Fruit fly (Drosophila melanogaster): ENCODE results near the gene Clp.

Clp gene

DNA sequence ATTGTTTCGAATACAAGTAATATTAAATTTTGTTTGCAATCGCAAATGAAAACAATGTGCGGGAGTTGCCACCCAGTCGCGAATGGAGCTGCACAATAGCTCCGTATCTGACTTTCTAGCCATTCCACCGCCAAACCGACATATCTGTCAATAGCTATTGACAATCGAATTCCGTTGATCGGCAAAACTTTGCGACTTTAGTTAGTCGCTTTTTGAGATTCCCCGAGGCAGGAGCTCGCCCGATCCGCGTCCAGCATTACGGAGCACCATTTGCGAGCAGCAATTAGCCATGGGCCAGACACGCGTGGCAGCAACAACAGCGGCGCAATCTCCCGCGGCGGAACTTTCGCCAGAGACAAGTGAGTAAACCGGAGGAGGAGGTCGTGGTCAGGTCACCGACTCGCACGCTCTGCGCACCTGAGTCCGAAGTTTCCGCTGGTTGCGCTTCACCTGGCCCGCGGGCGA lies 32.9 kb downstream of the Clp start, which contains the start of the genes CG4291 and kraken (continued):
- TF ChIP-seq sob (GFP tag; IDR thresholded peaks at IDR 0.05) = peak; percentile 60
- peak; percentile 1 for TF ChIP-seq CG16863 (GFP tag; optimal IDR thresholded peaks at IDR 0.05)
- TF ChIP-seq Usf (GFP tag; optimal IDR thresholded peaks at IDR 0.05) = no peak
- no peak for TF ChIP-seq CG2129 (GFP tag; IDR thresholded peaks at IDR 0.05; ENCODE audit: partially characterized antibody)
- peak; percentile 87 for TF ChIP-seq CG10543 (GFP tag; optimal IDR thresholded peaks at IDR 0.05)
- TF ChIP-seq sisA (GFP tag; IDR thresholded peaks at IDR 0.05) = no peak
- TF ChIP-seq CG14441 (GFP tag; IDR thresholded peaks at IDR 0.05) = peak; percentile 57
- no peak for TF ChIP-seq CG6683 (GFP tag; optimal IDR thresholded peaks at IDR 0.05)
- TF ChIP-seq CG1529 (GFP tag; optimal IDR thresholded peaks at IDR 0.05) = no peak
- peak; percentile 50; the same call in 1 of the 3 replicates for TF ChIP-seq so (GFP tag; IDR thresholded peaks at IDR 0.05)
- peak; percentile 68 for TF ChIP-seq CG13424 (tag; optimal IDR thresholded peaks at IDR 0.05)
- TF ChIP-seq CG13296 (GFP tag; optimal IDR thresholded peaks at IDR 0.05) = peak; percentile 63
- TF ChIP-seq CG14965 (GFP tag; optimal IDR thresholded peaks at IDR 0.05; ENCODE audit: borderline replicate concordance) = no peak
- TF ChIP-seq CG7357 (GFP tag; IDR thresholded peaks at IDR 0.05) = no peak
- peak; percentile 33 for TF ChIP-seq Blimp-1 (GFP tag; optimal IDR thresholded peaks at IDR 0.05)
- peak; percentile 64 for TF ChIP-seq trem (tag; optimal IDR thresholded peaks at IDR 0.05)
- TF ChIP-seq CG15514 (GFP tag; optimal IDR thresholded peaks at IDR 0.05) = peak; percentile 88
- TF ChIP-seq gcm2 (GFP tag; optimal IDR thresholded peaks at IDR 0.05) = no peak
- peak; percentile 2 for TF ChIP-seq Ssrp (tag; optimal IDR thresholded peaks at IDR 0.05)
- 0 out of 2 replicates have a peak, but pooled peaks have one; percentile 7 for TF ChIP-seq Taf1 (GFP tag; IDR thresholded peaks at IDR 0.05)
- TF ChIP-seq Adf1 (GFP tag; IDR thresholded peaks at IDR 0.05) = peak; percentile 57; the same call in 1 of the 2 replicates
- no peak for TF ChIP-seq prd (optimal IDR thresholded peaks at IDR 0.05)
- peak; percentile 55; the same call in 2 of the 3 replicates for TF ChIP-seq prd (GFP tag; IDR thresholded peaks at IDR 0.05)
- peak; percentile 60 to 70 for TF ChIP-seq Pdp1 (GFP tag; optimal IDR thresholded peaks at IDR 0.05)
- TF ChIP-seq CG8388 (GFP tag; optimal IDR thresholded peaks at IDR 0.05) = peak; percentile 3
- TF ChIP-seq repo (GFP tag; optimal IDR thresholded peaks at IDR 0.05) = no peak
- peak; percentile 13 for TF ChIP-seq odd (GFP tag; optimal IDR thresholded peaks at IDR 0.05)
- TF ChIP-seq onecut (GFP tag; IDR thresholded peaks at IDR 0.05) = peak; percentile 68; the same call in 1 of the 2 replicates
- TF ChIP-seq CG9609 (GFP tag; optimal IDR thresholded peaks at IDR 0.05) = peak; percentile 56
- TF ChIP-seq Gsc (GFP tag; IDR thresholded peaks at IDR 0.05) = no peak
- no peak for TF ChIP-seq CG11398 (GFP tag; optimal IDR thresholded peaks at IDR 0.05)
- peak; percentile 56 for TF ChIP-seq Xrp1 (GFP tag; IDR thresholded peaks at IDR 0.05)
- 0 out of 2 replicates have a peak, but pooled peaks have one; percentile 37 for TF ChIP-seq CG5953 (GFP tag; IDR thresholded peaks at IDR 0.05)
- no peak for TF ChIP-seq CG2889 (GFP tag; IDR thresholded peaks at IDR 0.05)
- no peak for TF ChIP-seq GATAe (GFP tag; conservative IDR thresholded peaks at IDR 0.05)
- TF ChIP-seq HLHmδ (GFP tag; optimal IDR thresholded peaks at IDR 0.05) = peak; percentile 55
- no peak for TF ChIP-seq zf30C (GFP tag; optimal IDR thresholded peaks at IDR 0.05)
- TF ChIP-seq CG7556 (GFP tag; optimal IDR thresholded peaks at IDR 0.05) = peak; percentile 30
- TF ChIP-seq CG15269 (tag; optimal IDR thresholded peaks at IDR 0.05) = peak; percentile 61
- TF ChIP-seq Lpt (GFP tag; optimal IDR thresholded peaks at IDR 0.05) = no peak
- peak; percentile 44 for TF ChIP-seq CG17328 (GFP tag; IDR thresholded peaks at IDR 0.05)
- peak; percentile 43 for TF ChIP-seq Fer3 (tag; optimal IDR thresholded peaks at IDR 0.05)
- TF ChIP-seq insv (GFP tag; optimal IDR thresholded peaks at IDR 0.05) = peak in 1 of 2 experiments; percentile 12
- TF ChIP-seq wdn (GFP tag; IDR thresholded peaks at IDR 0.05) = peak; percentile 67
- TF ChIP-seq Camta (GFP tag; optimal IDR thresholded peaks at IDR 0.05) = peak; percentile 6
- TF ChIP-seq D (optimal IDR thresholded peaks at IDR 0.05) = no peak
- no peak for TF ChIP-seq D (GFP tag; optimal IDR thresholded peaks at IDR 0.05)
- TF ChIP-seq CG10654 (GFP tag; optimal IDR thresholded peaks at IDR 0.05) = no peak
- peak; percentile 64; the same call in 1 of the 2 replicates for TF ChIP-seq CG42726 (GFP tag; IDR thresholded peaks at IDR 0.05; ENCODE audit: partially characterized antibody)
- no peak for TF ChIP-seq esg (GFP tag; conservative IDR thresholded peaks at IDR 0.05)
- no peak for TF ChIP-seq fru (optimal IDR thresholded peaks at IDR 0.05)
